Worm (Caenorhabditis elegans) whole organism, L3 larva: ENCODE results near the gene srw-55.

Experiments
- ZK546.5 ChIP-seq: sonication (generic microtip); optimal IDR thresholded peaks from 2 replicates; lab custom pipeline; 2017; ENCODE audit warnings: missing biosample characterization, missing genetic modification characterization
- aly-2 ChIP-seq: fragments of 150-350 bp; optimal IDR thresholded peaks from 2 replicates; lab custom pipeline; 2014; ENCODE audit warnings: missing biosample characterization, missing genetic modification characterization
- ama-1 ChIP-seq: fragments of 150-350 bp; optimal IDR thresholded peaks from 2 replicates; lab custom pipeline; 2018
- ceh-16 ChIP-seq: sonication (generic microtip); optimal IDR thresholded peaks from 2 replicates; lab custom pipeline; 2017; ENCODE audit warnings: missing biosample characterization, missing genetic modification characterization
- ceh-28 ChIP-seq: fragments of 150-350 bp; optimal IDR thresholded peaks from 2 replicates; lab custom pipeline; 2014; ENCODE audit warnings: missing biosample characterization, missing genetic modification reagents, missing genetic modification characterization
- ceh-82 ChIP-seq: fragments of 150-350 bp; optimal IDR thresholded peaks from 2 replicates; lab custom pipeline; 2014; ENCODE audit warnings: missing biosample characterization, missing genetic modification characterization
- ceh-9 ChIP-seq: sonication (generic microtip); optimal IDR thresholded peaks from 2 replicates; lab custom pipeline; 2018; ENCODE audit warnings: missing biosample characterization, missing genetic modification characterization
- daf-12 ChIP-seq: fragments of 150-350 bp; optimal IDR thresholded peaks from 2 replicates; lab custom pipeline; 2014; ENCODE audit warnings: missing biosample characterization, missing genetic modification reagents, missing genetic modification characterization
- egl-27 ChIP-seq: sonication (generic microtip); optimal IDR thresholded peaks from 4 replicates; lab custom pipeline; 2017; ENCODE audit warnings: missing biosample characterization, missing genetic modification reagents, missing genetic modification characterization
- elt-1 ChIP-seq: fragments of 150-350 bp; optimal IDR thresholded peaks from 2 replicates; lab custom pipeline; 2014; ENCODE audit warnings: missing biosample characterization, missing genetic modification characterization
- elt-2 ChIP-seq: sonication (generic microtip); optimal IDR thresholded peaks from 2 replicates; lab custom pipeline; 2016; ENCODE audit warnings: missing genetic modification reagents, mild to moderate bottlenecking, missing genetic modification characterization, missing compliant biosample characterization
- elt-3 ChIP-seq, 3 experiments: fragments of 150-350 bp in 1 of 3; sonication (generic microtip) in 2 of 3; optimal IDR thresholded peaks; 2 replicates in 2 of 3; 4 replicates in 1 of 3; lab custom pipeline; 2014 to 2017; ENCODE audit warnings: missing biosample characterization in 3 of 3, missing genetic modification characterization in 3 of 3
- eor-1 ChIP-seq, 2 experiments: fragments of 150-350 bp; optimal IDR thresholded peaks; 2 replicates each; lab custom pipeline; 2014 to 2018; ENCODE audit warnings: missing biosample characterization in 2 of 2, missing genetic modification characterization in 2 of 2
- fkh-10 ChIP-seq: sonication (generic microtip); optimal IDR thresholded peaks from 2 replicates; lab custom pipeline; 2017; ENCODE audit warnings: missing biosample characterization, missing genetic modification reagents, missing genetic modification characterization
- fkh-2 ChIP-seq: fragments of 150-350 bp; optimal IDR thresholded peaks from 2 replicates; lab custom pipeline; 2014; ENCODE audit warnings: missing biosample characterization, missing genetic modification reagents, missing genetic modification characterization
- lin-15B ChIP-seq: fragments of 150-350 bp; optimal IDR thresholded peaks from 2 replicates; lab custom pipeline; 2014; ENCODE audit warnings: missing biosample characterization, missing genetic modification characterization
- lin-39 ChIP-seq: fragments of 150-350 bp; optimal IDR thresholded peaks from 2 replicates; lab custom pipeline; 2018; ENCODE audit warnings: missing biosample characterization, missing genetic modification reagents, missing genetic modification characterization
- lsy-12 ChIP-seq: sonication (generic microtip); optimal IDR thresholded peaks from 2 replicates; lab custom pipeline; 2016; ENCODE audit warnings: mild to moderate bottlenecking, missing genetic modification characterization, missing compliant biosample characterization
- nfya-1 ChIP-seq: sonication (generic microtip); optimal IDR thresholded peaks from 2 replicates; lab custom pipeline; 2017; ENCODE audit warnings: missing genetic modification characterization, mild to moderate bottlenecking, missing compliant biosample characterization, antibody characterized with exemption, moderate library complexity; ENCODE audit not compliant: insufficient read depth
- nhr-11 ChIP-seq: fragments of 150-350 bp; optimal IDR thresholded peaks from 2 replicates; lab custom pipeline; 2014; ENCODE audit warnings: missing biosample characterization, missing genetic modification characterization
- nhr-12 ChIP-seq: fragments of 150-350 bp; optimal IDR thresholded peaks from 2 replicates; lab custom pipeline; 2014; ENCODE audit warnings: missing biosample characterization, missing genetic modification characterization
- nhr-237 ChIP-seq: fragments of 150-350 bp; optimal IDR thresholded peaks from 2 replicates; lab custom pipeline; 2014; ENCODE audit warnings: missing biosample characterization, missing genetic modification characterization
- nhr-25 ChIP-seq: sonication (generic microtip); optimal IDR thresholded peaks from 2 replicates; lab custom pipeline; 2017; ENCODE audit warnings: missing biosample characterization, missing genetic modification characterization
- nhr-28 ChIP-seq: fragments of 150-350 bp; optimal IDR thresholded peaks from 2 replicates; lab custom pipeline; 2014; ENCODE audit warnings: missing biosample characterization, missing genetic modification characterization
- nhr-43 ChIP-seq: sonication (generic microtip); optimal IDR thresholded peaks from 2 replicates; lab custom pipeline; 2016; ENCODE audit warnings: mild to moderate bottlenecking, missing genetic modification characterization, missing compliant biosample characterization; ENCODE audit not compliant: poor library complexity, severe bottlenecking
- nhr-67 ChIP-seq: fragments of 150-350 bp; optimal IDR thresholded peaks from 2 replicates; lab custom pipeline; 2014; ENCODE audit warnings: missing biosample characterization, missing genetic modification characterization
- nhr-77 ChIP-seq: fragments of 150-350 bp; optimal IDR thresholded peaks from 2 replicates; lab custom pipeline; 2014; ENCODE audit warnings: missing biosample characterization, missing genetic modification characterization
- pha-4 ChIP-seq: fragments of 150-350 bp; optimal IDR thresholded peaks from 2 replicates; lab custom pipeline; 2014; ENCODE audit warnings: missing biosample characterization, missing genetic modification reagents, missing genetic modification characterization
- pqm-1 ChIP-seq: fragments of 150-350 bp; optimal IDR thresholded peaks from 2 replicates; lab custom pipeline; 2017; ENCODE audit warnings: missing biosample characterization, missing genetic modification characterization, inconsistent platforms
- sea-2 ChIP-seq: fragments of 150-350 bp; sonication (generic microtip); optimal IDR thresholded peaks from 4 replicates; lab custom pipeline; 2014; ENCODE audit warnings: missing biosample characterization, missing genetic modification reagents, missing genetic modification characterization
- snpc-4 ChIP-seq: fragments of 150-350 bp; optimal IDR thresholded peaks from 2 replicates; lab custom pipeline; 2014; ENCODE audit warnings: missing biosample characterization, missing genetic modification characterization
- tbx-2 ChIP-seq: sonication (generic microtip); optimal IDR thresholded peaks from 2 replicates; lab custom pipeline; 2016; ENCODE audit warnings: mild to moderate bottlenecking, missing genetic modification characterization, missing compliant biosample characterization
- unc-39 ChIP-seq: sonication (generic microtip); optimal IDR thresholded peaks from 4 replicates; lab custom pipeline; 2017; ENCODE audit warnings: missing biosample characterization, missing genetic modification characterization
- unc-62 ChIP-seq: fragments of 150-350 bp; sonication (generic microtip); optimal IDR thresholded peaks from 4 replicates; lab custom pipeline; 2014; ENCODE audit warnings: missing biosample characterization, missing genetic modification reagents, missing genetic modification characterization
- zag-1 ChIP-seq: fragments of 150-350 bp; optimal IDR thresholded peaks from 2 replicates; lab custom pipeline; 2014; ENCODE audit warnings: missing biosample characterization, missing genetic modification characterization
- ztf-4 ChIP-seq: fragments of 150-350 bp; optimal IDR thresholded peaks from 2 replicates; lab custom pipeline; 2014; ENCODE audit warnings: missing biosample characterization, missing genetic modification characterization

srw-55 gene

ce11 chrV:15940254-15940653 is at the start of gene srw-55:
TSS of gene srw-55 (minus strand) at chrV:15940354.
- no peak for TF ChIP-seq ceh-9 (tag; lab: Kevin White, UChicago)
- no peak for TF ChIP-seq nhr-28 (tag; lab: Kevin White, UChicago)
- TF ChIP-seq elt-1 (tag; lab: Kevin White, UChicago), result no peak
- no peak for TF ChIP-seq elt-2 (tag; lab: Kevin White, UChicago)
- no peak for TF ChIP-seq tbx-2
- no peak for TF ChIP-seq fkh-10 (GFP tag; lab: Kevin White, UChicago)
- no peak for TF ChIP-seq pha-4 (tag; lab: Kevin White, UChicago)
- no peak for TF ChIP-seq nhr-11 (tag; lab: Kevin White, UChicago)
- TF ChIP-seq lin-15B, result no peak
- no peak for TF ChIP-seq nhr-237 (tag; lab: Kevin White, UChicago)
- no peak for TF ChIP-seq nhr-77 (tag; lab: Kevin White, UChicago)
- no peak for TF ChIP-seq zag-1 (tag; lab: Kevin White, UChicago)
- no peak for TF ChIP-seq ZK546.5
- no peak for TF ChIP-seq daf-12 (tag; lab: Kevin White, UChicago)

ce11 chrV:15988074-15988473 is 47.9 kb upstream of the srw-55 start, which contains the start of gene F36G9.15:
TSS of gene F36G9.15 (minus strand) at chrV:15988174.
- TF ChIP-seq nhr-28 (tag; lab: Kevin White, UChicago) (no peak), lin-15B (no peak), aly-2 (tag; lab: Kevin White, UChicago) (no peak), eor-1 (tag; optimal IDR thresholded peaks at IDR 0.05; lab: Kevin White, UChicago) (no peak), ztf-4 (tag; lab: Kevin White, UChicago) (no peak), nhr-25 (no peak), zag-1 (tag; lab: Kevin White, UChicago) (no peak), ceh-16 (tag; lab: Kevin White, UChicago) (no peak)

DNA sequence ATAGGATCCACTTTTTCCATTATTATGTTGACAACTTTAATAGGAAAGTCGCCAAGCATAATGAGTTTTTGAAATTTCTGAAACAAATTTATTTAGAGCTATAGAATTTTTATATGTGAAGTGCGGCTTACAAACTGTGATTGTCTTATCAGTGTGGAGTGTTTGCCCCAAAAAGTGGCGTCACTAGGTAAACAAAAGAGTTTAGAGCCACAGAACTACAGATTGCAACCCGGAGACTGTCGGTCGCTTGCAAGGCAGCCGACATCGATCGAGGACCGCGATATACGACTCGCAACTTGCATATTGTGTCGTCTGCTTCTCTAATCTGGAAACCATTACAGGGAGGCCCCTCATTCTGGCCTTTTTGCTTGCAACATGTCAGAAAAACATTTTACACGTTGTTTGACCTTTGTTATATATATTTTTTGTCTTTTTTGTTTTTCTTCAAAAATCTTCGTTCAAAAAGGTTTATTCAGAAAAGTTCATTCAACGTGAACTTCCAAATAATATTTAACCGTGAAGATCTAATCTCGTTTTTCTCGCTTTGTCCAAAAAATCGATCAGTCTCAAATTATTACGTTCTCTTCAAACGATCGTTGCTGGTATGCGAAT is 42.7 kb upstream of the srw-55 start, which contains the start of the genes fbxa-99 and F36G9.13:
TSS of gene fbxa-99 (minus strand) at position 122 of the 612 bp plus-strand sequence.
TSS of gene F36G9.13 (plus strand) at position 562 of the 612 bp plus-strand sequence.
- TF ChIP-seq pqm-1, result peak; percentile 65
- peak; percentile 67 for TF ChIP-seq elt-2 (tag; lab: Kevin White, UChicago)
- TF ChIP-seq daf-12 (tag; lab: Kevin White, UChicago), result no peak

DNA sequence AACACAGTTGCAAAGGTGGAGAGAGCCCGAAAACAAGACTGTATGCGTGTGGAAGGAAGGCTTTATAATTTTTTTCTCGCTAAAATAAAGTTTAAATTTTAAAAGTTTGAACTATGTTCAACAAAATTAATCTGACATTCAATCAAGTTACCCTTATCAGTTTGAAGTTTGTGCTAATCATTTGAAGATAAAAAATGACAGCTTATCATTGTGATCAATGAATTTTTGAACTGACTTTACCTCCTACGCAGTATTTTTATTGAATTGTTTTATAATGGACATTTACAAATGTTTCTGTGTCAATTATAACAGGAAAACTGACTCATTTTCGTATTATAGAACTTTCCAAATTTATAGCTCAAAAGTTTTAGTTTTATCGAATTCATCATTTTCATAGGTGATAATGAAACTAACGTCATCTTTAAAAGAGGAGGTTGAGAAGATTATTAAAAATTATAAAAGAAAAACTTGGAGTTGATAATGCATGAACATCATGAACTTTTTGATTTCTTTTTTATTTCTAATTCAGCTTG is 38.1 kb upstream of the srw-55 start, which contains the start of gene oac-20:
TSS of gene oac-20 (plus strand) at position 483 of the 533 bp plus-strand sequence.
- no peak for TF ChIP-seq ztf-4 (tag; lab: Kevin White, UChicago)
- TF ChIP-seq elt-2 (tag; lab: Kevin White, UChicago), result peak; percentile 92
- no peak for TF ChIP-seq ama-1 (lab: Kevin White, UChicago)
- peak; percentile 76 for TF ChIP-seq pqm-1

- TF ChIP-seq nhr-77 (tag; lab: Kevin White, UChicago) (no peak), pha-4 (tag; lab: Kevin White, UChicago) (no peak), ztf-4 (tag; lab: Kevin White, UChicago) (no peak), unc-39 (no peak), snpc-4 (tag; lab: Kevin White, UChicago) (no peak), nhr-25 (no peak), nhr-11 (tag; lab: Kevin White, UChicago) (no peak), ZK546.5 (no peak), ceh-28 (tag; lab: Kevin White, UChicago) (no peak), fkh-10 (GFP tag; lab: Kevin White, UChicago) (no peak), zag-1 (tag; lab: Kevin White, UChicago) (no peak), nhr-12 (tag; lab: Kevin White, UChicago) (no peak), aly-2 (tag; lab: Kevin White, UChicago) (no peak), nfya-1 (no peak), nhr-67 (tag; lab: Kevin White, UChicago) (no peak), tbx-2 (no peak), eor-1 (tag; optimal IDR thresholded peaks at IDR 0.05; lab: Kevin White, UChicago) (no peak), elt-1 (tag; lab: Kevin White, UChicago) (no peak), fkh-2 (tag; lab: Kevin White, UChicago) (no peak)
Measured at ce11 chrV:15975845-15976244, 35.7 kb upstream of the srw-55 start, which contains the start of gene clec-232. TSS of gene clec-232 (plus strand) at chrV:15976145.

DNA sequence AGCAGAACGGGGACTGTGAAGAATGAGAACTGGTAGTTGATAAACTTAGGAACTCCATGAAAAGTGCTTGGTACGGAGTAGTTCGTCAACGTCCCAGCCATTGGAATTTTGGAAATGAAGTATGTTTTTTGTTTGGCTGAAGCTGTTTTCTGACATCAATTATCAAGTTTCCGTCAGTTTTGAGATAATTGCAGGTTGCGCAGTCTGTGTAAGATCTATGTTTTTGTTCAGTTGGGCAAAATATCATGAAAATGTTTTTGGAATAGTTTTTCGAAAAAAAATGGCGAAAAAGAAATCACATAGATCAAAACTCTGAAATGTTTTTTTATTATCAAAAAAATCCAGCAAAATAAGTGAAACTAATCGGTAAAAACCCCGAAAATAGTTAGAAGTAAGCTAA is 34.7 kb upstream of the srw-55 start, which contains the start of gene sru-22:
TSS of gene sru-22 (minus strand) at position 101 of the 400 bp plus-strand sequence.
- TF ChIP-seq elt-3 (tag; optimal IDR thresholded peaks at IDR 0.05; lab: Kevin White, UChicago) (no peak), nhr-237 (tag; lab: Kevin White, UChicago) (no peak), ceh-82 (no peak), nhr-28 (tag; lab: Kevin White, UChicago) (no peak), lsy-12 (tag; lab: Kevin White, UChicago) (no peak), lin-39 (tag; lab: Kevin White, UChicago) (no peak), egl-27 (tag; lab: Kevin White, UChicago) (no peak), zag-1 (tag; lab: Kevin White, UChicago) (no peak), unc-62 (GFP tag; lab: Kevin White, UChicago) (no peak), ZK546.5 (no peak), lin-15B (no peak), ztf-4 (tag; lab: Kevin White, UChicago) (no peak), nhr-25 (no peak), nhr-43 (tag; lab: Kevin White, UChicago) (no peak), sea-2 (no peak)
